Worm (Caenorhabditis elegans): ENCODE measurements around the gene pap-2.

- TF ChIP-seq dao-5 (tag; optimal IDR thresholded peaks at IDR 0.05) (no peak), him-1 (tag; optimal IDR thresholded peaks at IDR 0.05) (no peak), W03F9.2 (tag; optimal IDR thresholded peaks at IDR 0.05) (no peak)
Measured at ce11 chrII:9604685-9605084, 4.5 kb downstream of the pap-2 start.

All from whole organism, L4/young adult.